Fruit fly (Drosophila melanogaster) whole organism, embryonic: ENCODE results near the gene sage.

Source experiments
- Bdp1 ChIP-seq: fragments of 200-800 bp; sonication (Bioruptor generic); optimal IDR thresholded peaks from 3 replicates; lab custom pipeline; 2016; ENCODE audit warnings: missing biosample characterization, missing genetic modification characterization
- BtbVII ChIP-seq: fragments of 200-800 bp; sonication (Bioruptor generic); optimal IDR thresholded peaks from 3 replicates; lab custom pipeline; 2017; ENCODE audit warnings: missing biosample characterization, mild to moderate bottlenecking, missing genetic modification characterization
- CG10267 ChIP-seq: fragments of 200-800 bp; sonication (Bioruptor generic); optimal IDR thresholded peaks from 2 replicates; lab custom pipeline; 2018; ENCODE audit warnings: missing biosample characterization, mild to moderate bottlenecking, missing genetic modification characterization, moderate library complexity
- CG10979 ChIP-seq: fragments of 200-800 bp; sonication (Bioruptor generic); optimal IDR thresholded peaks from 2 replicates; lab custom pipeline; 2018; ENCODE audit warnings: missing biosample characterization, mild to moderate bottlenecking, missing genetic modification characterization, moderate library complexity
- CG11247 ChIP-seq: fragments of 200-800 bp; sonication (Bioruptor generic); IDR thresholded peaks from 2 replicates; pipeline ENCODE4 v1.3.6; 2022; ENCODE audit warnings: missing biosample characterization, missing genetic modification characterization
- CG11560 ChIP-seq: fragments of 200-800 bp; sonication (Bioruptor generic); IDR thresholded peaks from 3 replicates; pipeline ENCODE4 v1.3.6; 2022; ENCODE audit warnings: missing biosample characterization, missing genetic modification characterization
- CG12744 ChIP-seq: fragments of 200-800 bp; sonication (Bioruptor generic); optimal IDR thresholded peaks from 2 replicates; lab custom pipeline; 2016; ENCODE audit warnings: missing biosample characterization, missing genetic modification characterization
- CG12769 ChIP-seq: fragments of 200-800 bp; sonication (Bioruptor generic); optimal IDR thresholded peaks from 2 replicates; lab custom pipeline; 2019; ENCODE audit warnings: missing biosample characterization, mild to moderate bottlenecking, missing genetic modification characterization, moderate library complexity
- CG15269 ChIP-seq: fragments of 200-800 bp; sonication (Bioruptor generic); optimal IDR thresholded peaks from 2 replicates; lab custom pipeline; 2018; ENCODE audit warnings: missing biosample characterization, mild to moderate bottlenecking, missing genetic modification characterization, moderate library complexity
- CG1647 ChIP-seq: fragments of 200-800 bp; sonication (Bioruptor generic); optimal IDR thresholded peaks from 3 replicates; lab custom pipeline; 2016; ENCODE audit warnings: missing biosample characterization, missing genetic modification characterization
- CG16813 ChIP-seq: fragments of 200-800 bp; sonication (Bioruptor generic); IDR thresholded peaks from 3 replicates; pipeline ENCODE4 v1.3.6; 2022; ENCODE audit warnings: missing biosample characterization, missing genetic modification characterization; ENCODE audit not compliant: partially characterized antibody
- CG18476 ChIP-seq: fragments of 200-800 bp; sonication (Bioruptor generic); optimal IDR thresholded peaks from 2 replicates; lab custom pipeline; 2016; ENCODE audit warnings: missing biosample characterization, mild to moderate bottlenecking, missing genetic modification characterization
- CG32772 ChIP-seq: fragments of 200-800 bp; sonication (Bioruptor generic); IDR thresholded peaks from 2 replicates; pipeline ENCODE4 v1.3.6; 2022; ENCODE audit warnings: missing biosample characterization, missing genetic modification characterization
- CG3407 ChIP-seq: fragments of 200-800 bp; sonication (Bioruptor generic); optimal IDR thresholded peaks from 2 replicates; lab custom pipeline; 2018; ENCODE audit warnings: missing biosample characterization, mild to moderate bottlenecking, missing genetic modification characterization
- CG6813 ChIP-seq: fragments of 200-800 bp; sonication (Bioruptor generic); optimal IDR thresholded peaks from 2 replicates; lab custom pipeline; 2017; ENCODE audit warnings: missing biosample characterization, missing genetic modification characterization, mild to moderate bottlenecking, moderate library complexity, missing genetic modification reagents
- CG7963 ChIP-seq: fragments of 200-800 bp; sonication (Bioruptor generic); IDR thresholded peaks from 3 replicates; pipeline ENCODE4 v1.3.6; 2022; ENCODE audit warnings: missing biosample characterization, missing genetic modification characterization; ENCODE audit not compliant: partially characterized antibody
- CG8924 ChIP-seq: fragments of 200-800 bp; optimal IDR thresholded peaks from 3 replicates; lab custom pipeline; 2019; ENCODE audit warnings: missing biosample characterization, mild to moderate bottlenecking, missing genetic modification characterization, moderate library complexity
- CG9215 ChIP-seq: fragments of 200-800 bp; sonication (Bioruptor generic); IDR thresholded peaks from 2 replicates; pipeline ENCODE4 v1.3.6; 2022; ENCODE audit warnings: missing biosample characterization, missing genetic modification characterization
- Dip2 ChIP-seq: fragments of 200-800 bp; sonication (Bioruptor generic); IDR thresholded peaks from 2 replicates; pipeline ENCODE4 v1.3.6; 2022; ENCODE audit warnings: missing biosample characterization, missing genetic modification characterization
- Doc3 ChIP-seq: fragments of 200-800 bp; sonication (Bioruptor generic); IDR thresholded peaks from 3 replicates; pipeline ENCODE4 v1.3.6; 2022; ENCODE audit warnings: missing biosample characterization, missing genetic modification characterization; ENCODE audit not compliant: partially characterized antibody
- Drgx ChIP-seq: fragments of 200-800 bp; sonication (Bioruptor generic); IDR thresholded peaks from 2 replicates; pipeline ENCODE4 v1.3.6; 2022; ENCODE audit warnings: missing biosample characterization, missing genetic modification characterization
- HLH4C ChIP-seq: fragments of 200-800 bp; sonication (Bioruptor generic); IDR thresholded peaks from 3 replicates; pipeline ENCODE4 v1.3.6; 2022; ENCODE audit warnings: missing biosample characterization, missing genetic modification characterization; ENCODE audit not compliant: partially characterized antibody
- Lpt ChIP-seq: fragments of >200 bp; optimal IDR thresholded peaks from 2 replicates; lab custom pipeline; 2018; ENCODE audit warnings: missing biosample characterization, missing genetic modification characterization
- NC2β ChIP-seq: fragments of 200-800 bp; sonication (Bioruptor generic); optimal IDR thresholded peaks from 2 replicates; lab custom pipeline; 2016; ENCODE audit warnings: missing biosample characterization, missing genetic modification characterization
- Sry-β ChIP-seq: fragments of 200-800 bp; sonication (Bioruptor generic); optimal IDR thresholded peaks from 2 replicates; lab custom pipeline; 2018; ENCODE audit warnings: missing biosample characterization, mild to moderate bottlenecking, missing genetic modification characterization, moderate library complexity
- Trl ChIP-seq, 3 experiments: fragments of >200 bp in 2 of 3; fragments of 200-800 bp in 1 of 3; sonication (Bioruptor generic) in 1 of 3; optimal IDR thresholded peaks; 2 replicates in 1 of 3; 3 replicates in 2 of 3; lab custom pipeline; 2016 to 2017; ENCODE audit warnings: missing biosample characterization in 1 of 3, missing genetic modification characterization in 1 of 3
- bcd ChIP-seq: fragments of 200-800 bp; sonication (Bioruptor generic); optimal IDR thresholded peaks from 2 replicates; lab custom pipeline; 2017; ENCODE audit warnings: missing biosample characterization, mild to moderate bottlenecking, missing genetic modification characterization
- bsh ChIP-seq, 2 experiments: fragments of 200-800 bp; sonication (Bioruptor generic); optimal IDR thresholded peaks; 2 replicates each; lab custom pipeline; 2017 to 2018; ENCODE audit warnings: mild to moderate bottlenecking in 2 of 2, missing biosample characterization in 2 of 2, missing genetic modification characterization in 2 of 2, moderate library complexity in 1 of 2
- dpn ChIP-seq, 2 experiments: fragments of 200-800 bp; sonication (Bioruptor generic); optimal IDR thresholded peaks; 3 replicates each; lab custom pipeline; 2016; ENCODE audit warnings: missing biosample characterization in 2 of 2, missing genetic modification characterization in 2 of 2
- fd3F ChIP-seq: fragments of 200-800 bp; sonication (Bioruptor generic); optimal IDR thresholded peaks from 2 replicates; lab custom pipeline; 2018; ENCODE audit warnings: missing biosample characterization, mild to moderate bottlenecking, missing genetic modification characterization, moderate library complexity
- gem ChIP-seq: fragments of 200-800 bp; sonication (Bioruptor generic); optimal IDR thresholded peaks from 2 replicates; lab custom pipeline; 2019; ENCODE audit warnings: missing biosample characterization, mild to moderate bottlenecking, missing genetic modification characterization, moderate library complexity
- lola ChIP-seq, 3 experiments: fragments of >200 bp in 2 of 3; fragments of 200-800 bp in 1 of 3; sonication (Bioruptor generic) in 1 of 3; optimal IDR thresholded peaks; 2 replicates each; lab custom pipeline; 2017 to 2019; ENCODE audit warnings: missing biosample characterization in 3 of 3, missing genetic modification characterization in 3 of 3, mild to moderate bottlenecking in 1 of 3, moderate library complexity in 1 of 3
- lov ChIP-seq, 2 experiments: fragments of 200-800 bp in 1 of 2; fragments of >200 bp in 1 of 2; sonication (Bioruptor generic) in 1 of 2; IDR thresholded peaks in 1 of 2; optimal IDR thresholded peaks in 1 of 2; 2 replicates in 1 of 2; 3 replicates in 1 of 2; pipeline versions ENCODE4 v1.3.6 to Lab custom; 2017 to 2022; ENCODE audit warnings: missing biosample characterization in 1 of 2, missing genetic modification characterization in 1 of 2
- psq ChIP-seq: fragments of 200-800 bp; sonication (Bioruptor generic); optimal IDR thresholded peaks from 2 replicates; lab custom pipeline; 2017; ENCODE audit warnings: missing biosample characterization, missing genetic modification characterization
- repo ChIP-seq: fragments of 200-800 bp; sonication (Bioruptor generic); optimal IDR thresholded peaks from 2 replicates; lab custom pipeline; 2016; ENCODE audit warnings: missing biosample characterization, missing genetic modification characterization
- sd ChIP-seq: fragments of 200-800 bp; sonication (Bioruptor generic); optimal IDR thresholded peaks from 3 replicates; lab custom pipeline; 2018; ENCODE audit warnings: missing biosample characterization, mild to moderate bottlenecking, missing genetic modification characterization, moderate library complexity
- sqz ChIP-seq: fragments of 200-800 bp; sonication (Bioruptor generic); optimal IDR thresholded peaks from 3 replicates; lab custom pipeline; 2018; ENCODE audit warnings: missing biosample characterization, mild to moderate bottlenecking, missing genetic modification characterization
- tgo ChIP-seq: fragments of 200-800 bp; sonication (Bioruptor generic); IDR thresholded peaks from 3 replicates; pipeline ENCODE4 v1.3.6; 2022; ENCODE audit warnings: missing biosample characterization, missing genetic modification characterization
- tna ChIP-seq: fragments of 200-800 bp; sonication (Bioruptor generic); IDR thresholded peaks from 2 replicates; pipeline ENCODE4 v1.3.6; 2022; ENCODE audit warnings: missing biosample characterization, missing genetic modification characterization; ENCODE audit not compliant: partially characterized antibody
- toy ChIP-seq: fragments of 200-800 bp; sonication (Bioruptor generic); IDR thresholded peaks from 2 replicates; pipeline ENCODE4 v1.3.6; 2022; ENCODE audit warnings: missing biosample characterization, missing genetic modification characterization
- twi ChIP-seq: fragments of 200-800 bp; optimal IDR thresholded peaks from 2 replicates; lab custom pipeline; 2019; ENCODE audit warnings: missing biosample characterization, mild to moderate bottlenecking, missing genetic modification characterization, moderate library complexity
- unc-4 ChIP-seq: fragments of 200-800 bp; sonication (Bioruptor generic); IDR thresholded peaks from 2 replicates; pipeline ENCODE4 v1.3.6; 2022; ENCODE audit warnings: missing biosample characterization, missing genetic modification characterization; ENCODE audit not compliant: partially characterized antibody
- zen ChIP-seq: fragments of 200-800 bp; sonication (Bioruptor generic); optimal IDR thresholded peaks from 3 replicates; lab custom pipeline; 2018; ENCODE audit warnings: missing biosample characterization, mild to moderate bottlenecking, missing genetic modification characterization, moderate library complexity
- zen2 ChIP-seq: fragments of 200-800 bp; sonication (Bioruptor generic); IDR thresholded peaks from 3 replicates; pipeline ENCODE4 v1.3.6; 2022; ENCODE audit warnings: missing biosample characterization, missing genetic modification characterization; ENCODE audit not compliant: partially characterized antibody

The sage gene

dm6 chr3R:9260421-9260973 is 3.4 kb downstream of the sage start, which contains the start of gene ATP6AP2 (continued):
- peak; percentile 33 to 69 for TF ChIP-seq dpn (GFP tag; optimal IDR thresholded peaks at IDR 0.05; lab: Kevin White, UChicago)
- TF ChIP-seq unc-4 = peak; percentile 78
- peak in 1 of 2 experiments; percentile 54 for TF ChIP-seq bsh (GFP tag; optimal IDR thresholded peaks at IDR 0.05; lab: Kevin White, UChicago)
- TF ChIP-seq CG32772 = 0 out of 2 replicates have a peak, but pooled peaks have one; percentile 20

dm6 chr3R:9258252-9259225 is 5.4 kb downstream of the sage start, which contains the start of the genes Ibf2 and Ibf1:
TSS of gene Ibf2 (minus strand) at chr3R:9258501.
TSS of gene Ibf1 (plus strand) at chr3R:9258964.
- TF ChIP-seq zen2 (GFP tag; lab: Robert Waterston, UW) (peak; percentile 45; the same call in 2 of the 3 replicates), bcd (no peak), Drgx (GFP tag; lab: Robert Waterston, UW) (no peak), CG11560 (tag; lab: Robert Waterston, UW) (no peak), CG6813 (GFP tag; lab: Kevin White, UChicago) (no peak), NC2β (GFP tag; lab: Kevin White, UChicago) (no peak), repo (no peak), CG1647 (no peak), CG15269 (tag; lab: Kevin White, UChicago) (no peak), CG11247 (GFP tag; lab: Robert Waterston, UW) (no peak), sqz (GFP tag; lab: Kevin White, UChicago) (no peak), CG10267 (tag; lab: Kevin White, UChicago) (peak; percentile 5), HLH4C (GFP tag; lab: Robert Waterston, UW) (peak; percentile 77), lov (optimal IDR thresholded peaks at IDR 0.05; lab: Kevin White, UChicago) (no peak), lov (GFP tag; IDR thresholded peaks at IDR 0.05; lab: Robert Waterston, UW) (no peak), lola (GFP tag; optimal IDR thresholded peaks at IDR 0.05; lab: Kevin White, UChicago) (no peak), CG7963 (GFP tag; lab: Robert Waterston, UW) (peak; percentile 84), CG18476 (GFP tag; lab: Kevin White, UChicago) (peak; percentile 86), CG10979 (tag; lab: Kevin White, UChicago) (no peak), zen (tag; lab: Kevin White, UChicago) (peak; percentile 35), psq (GFP tag; lab: Kevin White, UChicago) (no peak), twi (tag; lab: Kevin White, UChicago) (no peak), Dip2 (GFP tag; lab: Robert Waterston, UW) (no peak), BtbVII (no peak), CG16813 (GFP tag; lab: Robert Waterston, UW) (peak; percentile 84), CG8924 (tag; lab: Kevin White, UChicago) (no peak), Doc3 (peak; percentile 72), Trl (optimal IDR thresholded peaks at IDR 0.05; lab: Kevin White, UChicago) (no peak), Trl (GFP tag; optimal IDR thresholded peaks at IDR 0.05; lab: Kevin White, UChicago) (no peak), CG12769 (no peak), sd (tag; lab: Kevin White, UChicago) (no peak), CG3407 (no peak), CG12744 (GFP tag; lab: Kevin White, UChicago) (no peak), Lpt (GFP tag; lab: Kevin White, UChicago) (no peak), Bdp1 (GFP tag; lab: Kevin White, UChicago) (no peak), fd3F (GFP tag; lab: Kevin White, UChicago) (no peak), Sry-β (GFP tag; lab: Kevin White, UChicago) (peak; percentile 70), toy (GFP tag; lab: Robert Waterston, UW) (no peak), gem (tag; lab: Kevin White, UChicago) (no peak), CG9215 (GFP tag; lab: Robert Waterston, UW) (no peak), tgo (no peak), tna (GFP tag; lab: Robert Waterston, UW) (peak; percentile 69)
